ENCODE assay signal across 1 fruit fly cellular context in genomic region chr3L:1794943-1795696, dm6.
A peak's percentile ranks its signal among the peaks of the same experiment; 100 is the strongest.
TF ChIP-seq lines count a peak whose summit lies in the region.

Gene alpha-Spec (minus strand): TSS chr3L:1795328.
Gene dlt (minus strand): TSS chr3L:1795328.
Gene Cdc37 (plus strand): TSS chr3L:1795392.

TF ChIP-seq in whole organism, embryonic, 481 proteins besides CTCF, POLR2A, EP300 and RAD21 (continued from another document and continues in another):
- no peak for TF ChIP-seq nerfin-1 (tag; optimal IDR thresholded peaks at IDR 0.05; lab: Kevin White, UChicago)
- no peak for TF ChIP-seq stc (GFP tag; IDR thresholded peaks at IDR 0.05; lab: Robert Waterston, UW)
- no peak for TF ChIP-seq schlank (tag; optimal IDR thresholded peaks at IDR 0.05; lab: Kevin White, UChicago)
- TF ChIP-seq sim (GFP tag; IDR thresholded peaks at IDR 0.05; lab: Robert Waterston, UW): no peak
- TF ChIP-seq ken (GFP tag; IDR thresholded peaks at IDR 0.05; lab: Robert Waterston, UW): no peak
- TF ChIP-seq ssp (GFP tag; IDR thresholded peaks at IDR 0.05; lab: Robert Waterston, UW): 0 out of 2 replicates have a peak, but pooled peaks have one; percentile 19
- TF ChIP-seq CG6175 (GFP tag; IDR thresholded peaks at IDR 0.05; lab: Robert Waterston, UW): no peak
- no peak for TF ChIP-seq slou (GFP tag; optimal IDR thresholded peaks at IDR 0.05; lab: Kevin White, UChicago)
- TF ChIP-seq bcd (GFP tag; optimal IDR thresholded peaks at IDR 0.05; lab: Kevin White, UChicago): no peak
- TF ChIP-seq CG11696 (GFP tag; IDR thresholded peaks at IDR 0.05; lab: Robert Waterston, UW): no peak
- TF ChIP-seq sc (optimal IDR thresholded peaks at IDR 0.05; lab: Kevin White, UChicago): no peak
- TF ChIP-seq sc (GFP tag; optimal IDR thresholded peaks at IDR 0.05; lab: Kevin White, UChicago): no peak
- no peak for TF ChIP-seq jigr1 (GFP tag; IDR thresholded peaks at IDR 0.05; lab: Robert Waterston, UW)
- TF ChIP-seq cas (GFP tag; IDR thresholded peaks at IDR 0.05; lab: Robert Waterston, UW): no peak
- TF ChIP-seq Fer2 (tag; optimal IDR thresholded peaks at IDR 0.05; lab: Kevin White, UChicago): no peak
- no peak for TF ChIP-seq CG11247 (GFP tag; IDR thresholded peaks at IDR 0.05; lab: Robert Waterston, UW)
- TF ChIP-seq gce (GFP tag; IDR thresholded peaks at IDR 0.05; lab: Robert Waterston, UW): no peak
- no peak for TF ChIP-seq HLH3B (GFP tag; IDR thresholded peaks at IDR 0.05; lab: Robert Waterston, UW)
- no peak for TF ChIP-seq disco-r (GFP tag; optimal IDR thresholded peaks at IDR 0.05; lab: Kevin White, UChicago)
- peak; percentile 91 for TF ChIP-seq CG15514 (GFP tag; optimal IDR thresholded peaks at IDR 0.05; lab: Kevin White, UChicago)
- no peak for TF ChIP-seq Lhr (GFP tag; optimal IDR thresholded peaks at IDR 0.05; lab: Kevin White, UChicago)
- TF ChIP-seq ac (GFP tag; optimal IDR thresholded peaks at IDR 0.05; lab: Kevin White, UChicago): no peak
- TF ChIP-seq Nf-YC (tag; optimal IDR thresholded peaks at IDR 0.05; lab: Kevin White, UChicago): peak; percentile 58
- TF ChIP-seq ab (GFP tag; optimal IDR thresholded peaks at IDR 0.05; lab: Kevin White, UChicago): no peak
- no peak for TF ChIP-seq ap (GFP tag; IDR thresholded peaks at IDR 0.05; lab: Robert Waterston, UW)
- TF ChIP-seq Hr3 (GFP tag; optimal IDR thresholded peaks at IDR 0.05; lab: Kevin White, UChicago): peak; percentile 5
- TF ChIP-seq HLH54F (GFP tag; optimal IDR thresholded peaks at IDR 0.05; lab: Kevin White, UChicago): no peak
- peak; percentile 9 for TF ChIP-seq Fer1 (GFP tag; optimal IDR thresholded peaks at IDR 0.05; lab: Kevin White, UChicago)
- TF ChIP-seq Side (GFP tag; optimal IDR thresholded peaks at IDR 0.05; lab: Kevin White, UChicago): peak; percentile 30
- TF ChIP-seq hb (GFP tag; IDR thresholded peaks at IDR 0.05; lab: Robert Waterston, UW; ENCODE audit: partially characterized antibody): peak; percentile 65
- TF ChIP-seq tin (GFP tag; optimal IDR thresholded peaks at IDR 0.05; lab: Kevin White, UChicago): no peak
- TF ChIP-seq p53 (GFP tag; optimal IDR thresholded peaks at IDR 0.05; lab: Kevin White, UChicago): peak; percentile 47
- TF ChIP-seq dmrt11E (tag; optimal IDR thresholded peaks at IDR 0.05; lab: Kevin White, UChicago): no peak
- TF ChIP-seq zen2 (GFP tag; IDR thresholded peaks at IDR 0.05; lab: Robert Waterston, UW; ENCODE audit: partially characterized antibody): no peak; the same call in 2 of the 3 replicates
- no peak for TF ChIP-seq oc (tag; optimal IDR thresholded peaks at IDR 0.05; lab: Kevin White, UChicago)
- no peak for TF ChIP-seq Mes4 (GFP tag; optimal IDR thresholded peaks at IDR 0.05; lab: Kevin White, UChicago)
- TF ChIP-seq CG9609 (GFP tag; optimal IDR thresholded peaks at IDR 0.05; lab: Kevin White, UChicago): no peak
- TF ChIP-seq pros (GFP tag; optimal IDR thresholded peaks at IDR 0.05; lab: Kevin White, UChicago): peak; percentile 15
- TF ChIP-seq CG4282 (GFP tag; optimal IDR thresholded peaks at IDR 0.05; lab: Kevin White, UChicago): no peak
- TF ChIP-seq NK7.1 (GFP tag; optimal IDR thresholded peaks at IDR 0.05; lab: Kevin White, UChicago): no peak
- TF ChIP-seq esg (GFP tag; conservative IDR thresholded peaks at IDR 0.05; lab: Robert Waterston, UW): no peak
- peak; percentile 20 for TF ChIP-seq CG4854 (GFP tag; optimal IDR thresholded peaks at IDR 0.05; lab: Kevin White, UChicago)
- TF ChIP-seq H15 (GFP tag; IDR thresholded peaks at IDR 0.05; lab: Robert Waterston, UW): no peak
- no peak for TF ChIP-seq CG1647 (GFP tag; optimal IDR thresholded peaks at IDR 0.05; lab: Kevin White, UChicago)
- TF ChIP-seq CG2202 (tag; optimal IDR thresholded peaks at IDR 0.05; lab: Kevin White, UChicago): no peak
- peak; percentile 72 for TF ChIP-seq CG12659 (GFP tag; optimal IDR thresholded peaks at IDR 0.05; lab: Kevin White, UChicago)
- no peak for TF ChIP-seq trh (GFP tag; optimal IDR thresholded peaks at IDR 0.05; lab: Kevin White, UChicago)
- TF ChIP-seq Tbp (GFP tag; optimal IDR thresholded peaks at IDR 0.05; lab: Kevin White, UChicago): no peak
- peak; percentile 47 for TF ChIP-seq CG1603 (tag; optimal IDR thresholded peaks at IDR 0.05; lab: Kevin White, UChicago)
- TF ChIP-seq Gsc (GFP tag; IDR thresholded peaks at IDR 0.05; lab: Robert Waterston, UW): no peak
- peak; percentile 99 for TF ChIP-seq phol (tag; optimal IDR thresholded peaks at IDR 0.05; lab: Kevin White, UChicago)
- no peak for TF ChIP-seq CG11093 (GFP tag; IDR thresholded peaks at IDR 0.05; lab: Robert Waterston, UW)
- TF ChIP-seq crol (GFP tag; IDR thresholded peaks at IDR 0.05; lab: Robert Waterston, UW): no peak
- TF ChIP-seq zen (tag; optimal IDR thresholded peaks at IDR 0.05; lab: Kevin White, UChicago): peak; percentile 5
- TF ChIP-seq slbo (GFP tag; IDR thresholded peaks at IDR 0.05; lab: Robert Waterston, UW): peak; percentile 16; the same call in 1 of the 2 replicates
- TF ChIP-seq CrebB (tag; optimal IDR thresholded peaks at IDR 0.05; lab: Kevin White, UChicago): peak; percentile 55
- TF ChIP-seq Dref (GFP tag; IDR thresholded peaks at IDR 0.05; lab: Robert Waterston, UW): peak; percentile 95
- TF ChIP-seq wek (GFP tag; optimal IDR thresholded peaks at IDR 0.05; lab: Kevin White, UChicago): no peak
- TF ChIP-seq nmo (GFP tag; optimal IDR thresholded peaks at IDR 0.05; lab: Kevin White, UChicago): peak; percentile 54
- no peak for TF ChIP-seq CG8478 (optimal IDR thresholded peaks at IDR 0.05; lab: Kevin White, UChicago)
- TF ChIP-seq CG3847 (GFP tag; IDR thresholded peaks at IDR 0.05; lab: Robert Waterston, UW): 0 out of 2 replicates have a peak, but pooled peaks have one; percentile 10
- peak in 1 of 2 experiments; percentile 15 for TF ChIP-seq Hr78 (GFP tag; optimal IDR thresholded peaks at IDR 0.05; lab: Kevin White, UChicago)
- TF ChIP-seq CG30431 (GFP tag; optimal IDR thresholded peaks at IDR 0.05; lab: Kevin White, UChicago): no peak
- TF ChIP-seq Atf-2 (GFP tag; optimal IDR thresholded peaks at IDR 0.05; lab: Kevin White, UChicago): no peak
- TF ChIP-seq Rx (GFP tag; IDR thresholded peaks at IDR 0.05; lab: Robert Waterston, UW): no peak
- no peak for TF ChIP-seq Aef1 (GFP tag; IDR thresholded peaks at IDR 0.05; lab: Robert Waterston, UW)
- no peak for TF ChIP-seq CG31224 (GFP tag; IDR thresholded peaks at IDR 0.05; lab: Robert Waterston, UW)
- TF ChIP-seq danr (GFP tag; IDR thresholded peaks at IDR 0.05; lab: Robert Waterston, UW): no peak
- no peak for TF ChIP-seq CG9932 (GFP tag; IDR thresholded peaks at IDR 0.05; lab: Robert Waterston, UW)
- peak; percentile 31 for TF ChIP-seq CG30020 (tag; optimal IDR thresholded peaks at IDR 0.05; lab: Kevin White, UChicago)
- TF ChIP-seq CG15011 (GFP tag; optimal IDR thresholded peaks at IDR 0.05; lab: Kevin White, UChicago): no peak
- peak; percentile 59 for TF ChIP-seq CG10431 (GFP tag; optimal IDR thresholded peaks at IDR 0.05; lab: Kevin White, UChicago)
- no peak for TF ChIP-seq Asciz (GFP tag; optimal IDR thresholded peaks at IDR 0.05; lab: Kevin White, UChicago)
- TF ChIP-seq Hand (GFP tag; optimal IDR thresholded peaks at IDR 0.05; lab: Kevin White, UChicago): no peak
- TF ChIP-seq CG11085 (GFP tag; IDR thresholded peaks at IDR 0.05; lab: Robert Waterston, UW): no peak
- no peak for TF ChIP-seq sisA (GFP tag; IDR thresholded peaks at IDR 0.05; lab: Robert Waterston, UW)
- no peak for TF ChIP-seq CG17568 (GFP tag; optimal IDR thresholded peaks at IDR 0.05; lab: Kevin White, UChicago)
- no peak for TF ChIP-seq mirr (GFP tag; optimal IDR thresholded peaks at IDR 0.05; lab: Kevin White, UChicago)
- TF ChIP-seq CG1233 (GFP tag; optimal IDR thresholded peaks at IDR 0.05; lab: Kevin White, UChicago): no peak
- no peak for TF ChIP-seq Sox100B (GFP tag; optimal IDR thresholded peaks at IDR 0.05; lab: Kevin White, UChicago)
- TF ChIP-seq gcm2 (GFP tag; optimal IDR thresholded peaks at IDR 0.05; lab: Kevin White, UChicago): no peak
- no peak for TF ChIP-seq dati (GFP tag; IDR thresholded peaks at IDR 0.05; lab: Robert Waterston, UW)
- peak; percentile 77 for TF ChIP-seq nerfin-2 (GFP tag; IDR thresholded peaks at IDR 0.05; lab: Robert Waterston, UW; ENCODE audit: partially characterized antibody)
- TF ChIP-seq rib (GFP tag; IDR thresholded peaks at IDR 0.05; lab: Robert Waterston, UW): no peak
- peak; percentile 29; the same call in 1 of the 2 replicates for TF ChIP-seq MBD-R2 (GFP tag; IDR thresholded peaks at IDR 0.05; lab: Robert Waterston, UW)
- TF ChIP-seq abd-A (tag; optimal IDR thresholded peaks at IDR 0.05; lab: Kevin White, UChicago): no peak
- peak; percentile 29 for TF ChIP-seq CG33557 (GFP tag; optimal IDR thresholded peaks at IDR 0.05; lab: Kevin White, UChicago)
- no peak for TF ChIP-seq CG3065 (GFP tag; optimal IDR thresholded peaks at IDR 0.05; lab: Kevin White, UChicago)
- TF ChIP-seq CG3726 (GFP tag; IDR thresholded peaks at IDR 0.05; lab: Robert Waterston, UW): no peak
- no peak for TF ChIP-seq br (optimal IDR thresholded peaks at IDR 0.05; lab: Kevin White, UChicago)
- TF ChIP-seq toy (GFP tag; IDR thresholded peaks at IDR 0.05; lab: Robert Waterston, UW): no peak
- no peak for TF ChIP-seq gsb (GFP tag; IDR thresholded peaks at IDR 0.05; lab: Robert Waterston, UW)
- TF ChIP-seq tll (GFP tag; optimal IDR thresholded peaks at IDR 0.05; lab: Kevin White, UChicago): no peak
- peak; percentile 57; the same call in 1 of the 2 replicates for TF ChIP-seq E2f2 (GFP tag; IDR thresholded peaks at IDR 0.05; lab: Robert Waterston, UW)
- peak; percentile 45 for TF ChIP-seq Myb (GFP tag; optimal IDR thresholded peaks at IDR 0.05; lab: Kevin White, UChicago)
- no peak for TF ChIP-seq Hmx (GFP tag; optimal IDR thresholded peaks at IDR 0.05; lab: Kevin White, UChicago)
- TF ChIP-seq croc (GFP tag; conservative IDR thresholded peaks at IDR 0.05; lab: Robert Waterston, UW): no peak
- TF ChIP-seq fd96Cb (tag; optimal IDR thresholded peaks at IDR 0.05; lab: Kevin White, UChicago): no peak
- TF ChIP-seq CG12236 (GFP tag; optimal IDR thresholded peaks at IDR 0.05; lab: Kevin White, UChicago): no peak
- no peak for TF ChIP-seq CG7556 (GFP tag; optimal IDR thresholded peaks at IDR 0.05; lab: Kevin White, UChicago)
- no peak for TF ChIP-seq B-H1 (GFP tag; IDR thresholded peaks at IDR 0.05; lab: Robert Waterston, UW)
- peak in 1 of 2 experiments; percentile 21 for TF ChIP-seq dpn (GFP tag; optimal IDR thresholded peaks at IDR 0.05; lab: Kevin White, UChicago)
- no peak for TF ChIP-seq CG9876 (GFP tag; optimal IDR thresholded peaks at IDR 0.05; lab: Kevin White, UChicago)
- no peak for TF ChIP-seq Atf3 (GFP tag; optimal IDR thresholded peaks at IDR 0.05; lab: Kevin White, UChicago)
- peak; percentile 3 for TF ChIP-seq CG3163 (GFP tag; optimal IDR thresholded peaks at IDR 0.05; lab: Kevin White, UChicago)
- TF ChIP-seq CG10147 (GFP tag; optimal IDR thresholded peaks at IDR 0.05; lab: Kevin White, UChicago): peak; percentile 27
- TF ChIP-seq CG32772 (GFP tag; IDR thresholded peaks at IDR 0.05; lab: Robert Waterston, UW): peak; percentile 12; the same call in 1 of the 2 replicates
- no peak for TF ChIP-seq CG10543 (GFP tag; optimal IDR thresholded peaks at IDR 0.05; lab: Kevin White, UChicago)
- TF ChIP-seq CG11560 (tag; IDR thresholded peaks at IDR 0.05; lab: Robert Waterston, UW): peak; percentile 90
- TF ChIP-seq CG9215 (GFP tag; IDR thresholded peaks at IDR 0.05; lab: Robert Waterston, UW): no peak
- peak; percentile 67 for TF ChIP-seq onecut (GFP tag; IDR thresholded peaks at IDR 0.05; lab: Robert Waterston, UW)
- TF ChIP-seq CG6689 (GFP tag; IDR thresholded peaks at IDR 0.05; lab: Robert Waterston, UW): no peak
- no peak for TF ChIP-seq pfk (GFP tag; optimal IDR thresholded peaks at IDR 0.05; lab: Kevin White, UChicago)
- no peak for TF ChIP-seq slp2 (GFP tag; optimal IDR thresholded peaks at IDR 0.05; lab: Kevin White, UChicago)
- no peak for TF ChIP-seq Oaz (GFP tag; IDR thresholded peaks at IDR 0.05; lab: Robert Waterston, UW)
- TF ChIP-seq CG14014 (GFP tag; IDR thresholded peaks at IDR 0.05; lab: Robert Waterston, UW): no peak
- peak; percentile 34 for TF ChIP-seq eyg (GFP tag; optimal IDR thresholded peaks at IDR 0.05; lab: Kevin White, UChicago)
- no peak for TF ChIP-seq ara (GFP tag; IDR thresholded peaks at IDR 0.05; lab: Robert Waterston, UW)
- TF ChIP-seq Dek (tag; optimal IDR thresholded peaks at IDR 0.05; lab: Kevin White, UChicago): peak; percentile 2
- TF ChIP-seq CG12299 (tag; optimal IDR thresholded peaks at IDR 0.05; lab: Kevin White, UChicago): no peak
- TF ChIP-seq CG5245 (GFP tag; optimal IDR thresholded peaks at IDR 0.05; lab: Kevin White, UChicago): peak; percentile 11
- no peak for TF ChIP-seq CG3838 (GFP tag; optimal IDR thresholded peaks at IDR 0.05; lab: Kevin White, UChicago)
- TF ChIP-seq CG4424 (GFP tag; optimal IDR thresholded peaks at IDR 0.05; lab: Kevin White, UChicago): peak; percentile 24
- peak in 1 of 3 experiments; percentile 21 for TF ChIP-seq Stat92E (GFP tag; optimal IDR thresholded peaks at IDR 0.05; lab: Kevin White, UChicago)
- TF ChIP-seq bsh (GFP tag; optimal IDR thresholded peaks at IDR 0.05; lab: Kevin White, UChicago): peak; percentile 15 to 58
- TF ChIP-seq CG13287 (GFP tag; IDR thresholded peaks at IDR 0.05; lab: Robert Waterston, UW; ENCODE audit: partially characterized antibody): peak; percentile 87
- TF ChIP-seq maf-S (GFP tag; optimal IDR thresholded peaks at IDR 0.05; lab: Kevin White, UChicago): no peak
- TF ChIP-seq pb (GFP tag; optimal IDR thresholded peaks at IDR 0.05; lab: Kevin White, UChicago): no peak
- TF ChIP-seq Mad (GFP tag; optimal IDR thresholded peaks at IDR 0.05; lab: Kevin White, UChicago): no peak
- TF ChIP-seq wor (GFP tag; IDR thresholded peaks at IDR 0.05; lab: Robert Waterston, UW): no peak
- TF ChIP-seq Ets97D (GFP tag; optimal IDR thresholded peaks at IDR 0.05; lab: Kevin White, UChicago): peak; percentile 81
- TF ChIP-seq Ptx1 (GFP tag; IDR thresholded peaks at IDR 0.05; lab: Robert Waterston, UW): no peak
- TF ChIP-seq sima (GFP tag; optimal IDR thresholded peaks at IDR 0.05; lab: Kevin White, UChicago): no peak
- no peak for TF ChIP-seq tgo (GFP tag; IDR thresholded peaks at IDR 0.05; lab: Robert Waterston, UW)
- no peak for TF ChIP-seq ERR (GFP tag; optimal IDR thresholded peaks at IDR 0.05; lab: Kevin White, UChicago)
- TF ChIP-seq CG8290 (GFP tag; optimal IDR thresholded peaks at IDR 0.05; lab: Kevin White, UChicago): no peak
- no peak for TF ChIP-seq CG8290 (tag; optimal IDR thresholded peaks at IDR 0.05; lab: Kevin White, UChicago)
- TF ChIP-seq Fer3 (tag; optimal IDR thresholded peaks at IDR 0.05; lab: Kevin White, UChicago): peak; percentile 24
